Fruit fly (Drosophila melanogaster) S2 (cell line): ENCODE data around the gene Svil.

ENCODE experiments used
- CG8478 ChIP-seq: fragments of >200 bp; optimal IDR thresholded peaks from 2 replicates; lab custom pipeline; 2018
- CTCF ChIP-seq, 2 experiments: fragments of >200 bp; optimal IDR thresholded peaks; 2 replicates each; lab custom pipeline; 2018

DNA sequence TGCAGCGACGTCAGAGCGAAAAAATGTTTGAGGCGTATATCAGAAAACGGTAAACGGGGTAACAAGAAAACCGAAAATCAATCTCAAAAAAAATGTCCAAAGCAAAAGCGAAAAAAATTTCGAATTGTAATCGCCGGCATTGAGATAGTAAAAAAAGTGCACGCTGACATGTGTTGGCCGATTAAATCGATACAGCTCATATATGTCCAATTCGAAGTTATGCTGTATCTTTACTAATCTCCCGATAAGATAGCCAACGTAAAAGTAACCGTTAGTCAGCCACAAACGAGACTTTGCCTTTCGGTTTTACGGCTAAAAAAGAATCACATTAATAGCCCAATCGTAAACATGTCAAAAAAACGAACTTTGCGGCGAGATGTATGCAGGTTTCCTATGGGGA is 79.4 kb downstream of the Svil start:
- no peak for TF ChIP-seq CTCF (optimal IDR thresholded peaks at IDR 0.05; lab: Kevin White, UChicago)
- no peak for TF ChIP-seq CG8478
